Fruit fly (Drosophila melanogaster) whole organism, embryonic: ENCODE results near the gene SMC1.

Experiments
- CG10654 ChIP-seq: fragments of 200-800 bp; sonication (Bioruptor generic); optimal IDR thresholded peaks from 2 replicates; lab custom pipeline; 2016; ENCODE audit warnings: missing biosample characterization, missing genetic modification characterization
- CG12155 ChIP-seq: fragments of 200-800 bp; sonication (Bioruptor generic); optimal IDR thresholded peaks from 3 replicates; lab custom pipeline; 2016; ENCODE audit warnings: missing biosample characterization, missing genetic modification characterization
- CG17359 ChIP-seq: fragments of 200-800 bp; sonication (Bioruptor generic); optimal IDR thresholded peaks from 3 replicates; lab custom pipeline; 2018; ENCODE audit warnings: missing biosample characterization, mild to moderate bottlenecking, missing genetic modification characterization, moderate library complexity
- Sry-β ChIP-seq: fragments of 200-800 bp; sonication (Bioruptor generic); optimal IDR thresholded peaks from 2 replicates; lab custom pipeline; 2018; ENCODE audit warnings: missing biosample characterization, mild to moderate bottlenecking, missing genetic modification characterization, moderate library complexity
- jigr1 ChIP-seq: fragments of 200-800 bp; sonication (Bioruptor generic); IDR thresholded peaks from 3 replicates; pipeline ENCODE4 v1.3.6; 2022; ENCODE audit warnings: missing biosample characterization, missing genetic modification characterization
- mld ChIP-seq: fragments of 200-800 bp; sonication (Bioruptor generic); IDR thresholded peaks from 3 replicates; pipeline ENCODE4 v1.3.6; 2022; ENCODE audit warnings: missing biosample characterization, missing genetic modification characterization; ENCODE audit not compliant: partially characterized antibody
- zf30C ChIP-seq: fragments of 200-800 bp; sonication (Bioruptor generic); optimal IDR thresholded peaks from 3 replicates; lab custom pipeline; 2018; ENCODE audit warnings: missing biosample characterization, mild to moderate bottlenecking, missing genetic modification characterization

DNA sequence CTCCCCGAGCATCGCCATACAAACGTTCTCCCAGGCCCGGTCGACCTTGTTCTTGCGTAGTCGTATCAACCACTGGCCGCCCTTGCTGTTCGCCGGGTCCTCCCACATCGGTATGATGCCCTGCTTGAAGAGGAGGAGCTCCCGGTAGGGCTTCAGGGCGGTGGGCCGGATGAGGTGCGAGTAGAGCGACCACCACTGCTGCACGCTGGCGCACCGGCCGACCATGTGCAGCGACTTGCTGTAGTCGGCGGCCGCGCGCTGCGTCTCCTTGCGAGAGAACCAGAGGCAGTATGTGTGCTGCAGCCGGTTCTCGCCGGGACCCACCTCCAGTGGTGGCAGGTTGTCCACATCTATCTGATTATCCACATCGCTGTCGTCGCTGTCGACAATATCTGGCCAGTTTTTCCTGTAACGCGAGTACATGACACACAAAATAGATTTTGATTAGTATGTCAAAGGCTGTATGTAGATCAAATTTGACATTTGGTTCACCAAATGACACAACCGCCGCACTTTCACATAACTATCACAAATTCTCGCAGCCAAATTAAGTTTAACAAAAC is 48.9 kb downstream of the SMC1 start, which contains the start of gene CG10694:
- TF ChIP-seq mld (GFP tag; lab: Robert Waterston, UW) (no peak), zf30C (no peak), CG17359 (tag; lab: Kevin White, UChicago) (no peak), Sry-β (GFP tag; lab: Kevin White, UChicago) (no peak), CG10654 (GFP tag; lab: Kevin White, UChicago) (no peak), CG12155 (GFP tag; lab: Kevin White, UChicago) (no peak), jigr1 (GFP tag; lab: Robert Waterston, UW) (no peak)
